Worm (Caenorhabditis elegans) whole organism, L2 larva: Measurements from ENCODE around the gene cyp-37B1.

Experiments
- C34F6.9 ChIP-seq: fragments of 150-350 bp; optimal IDR thresholded peaks from 2 replicates; lab custom pipeline; 2014; ENCODE audit warnings: missing biosample characterization, missing genetic modification characterization
- F13H6.1 ChIP-seq: sonication (generic microtip); optimal IDR thresholded peaks from 2 replicates; lab custom pipeline; 2016; ENCODE audit warnings: missing genetic modification characterization, missing compliant biosample characterization
- R02D3.7 ChIP-seq: fragments of 150-350 bp; optimal IDR thresholded peaks from 2 replicates; lab custom pipeline; 2014; ENCODE audit warnings: missing biosample characterization, missing genetic modification characterization
- Y55F3AM.14 ChIP-seq: fragments of 200-800 bp; sonication (Bioruptor generic); optimal IDR thresholded peaks from 2 replicates; lab custom pipeline; 2018; ENCODE audit warnings: mild to moderate bottlenecking, missing genetic modification characterization, missing compliant biosample characterization
- ZK546.5 ChIP-seq: sonication (generic microtip); optimal IDR thresholded peaks from 2 replicates; lab custom pipeline; 2017; ENCODE audit warnings: missing biosample characterization, missing genetic modification characterization
- alr-1 ChIP-seq: fragments of 150-350 bp; optimal IDR thresholded peaks from 2 replicates; lab custom pipeline; 2014; ENCODE audit warnings: missing biosample characterization, missing genetic modification characterization
- aly-2 ChIP-seq: fragments of 150-350 bp; optimal IDR thresholded peaks from 2 replicates; lab custom pipeline; 2014; ENCODE audit warnings: missing biosample characterization, missing genetic modification characterization
- blmp-1 ChIP-seq: sonication (generic microtip); optimal IDR thresholded peaks from 2 replicates; lab custom pipeline; 2017; ENCODE audit warnings: missing genetic modification characterization, mild to moderate bottlenecking, missing compliant biosample characterization, antibody characterized with exemption, moderate library complexity; ENCODE audit not compliant: insufficient read depth
- ceh-16 ChIP-seq: fragments of 150-350 bp; optimal IDR thresholded peaks from 2 replicates; lab custom pipeline; 2014; ENCODE audit warnings: missing biosample characterization, missing genetic modification characterization
- ceh-82 ChIP-seq: fragments of 150-350 bp; optimal IDR thresholded peaks from 2 replicates; lab custom pipeline; 2014; ENCODE audit warnings: missing biosample characterization, missing genetic modification characterization
- crh-2 ChIP-seq: sonication (generic microtip); optimal IDR thresholded peaks from 2 replicates; lab custom pipeline; 2017; ENCODE audit warnings: missing biosample characterization, missing genetic modification characterization
- dmd-4 ChIP-seq: sonication (generic microtip); optimal IDR thresholded peaks from 2 replicates; lab custom pipeline; 2017; ENCODE audit warnings: missing biosample characterization, missing genetic modification characterization
- egl-27 ChIP-seq: sonication (generic microtip); optimal IDR thresholded peaks from 3 replicates; lab custom pipeline; 2017; ENCODE audit warnings: missing biosample characterization, missing genetic modification reagents, missing genetic modification characterization
- elt-1 ChIP-seq: fragments of 150-350 bp; optimal IDR thresholded peaks from 2 replicates; lab custom pipeline; 2014; ENCODE audit warnings: missing biosample characterization, missing genetic modification characterization
- elt-3 ChIP-seq: sonication (generic microtip); optimal IDR thresholded peaks from 2 replicates; lab custom pipeline; 2017; ENCODE audit warnings: missing biosample characterization, missing genetic modification characterization
- fos-1 ChIP-seq: fragments of 150-350 bp; optimal IDR thresholded peaks from 2 replicates; lab custom pipeline; 2014; ENCODE audit warnings: missing biosample characterization, missing genetic modification characterization
- lin-11 ChIP-seq: fragments of 150-350 bp; sonication (generic microtip); optimal IDR thresholded peaks from 2 replicates; lab custom pipeline; 2014; ENCODE audit warnings: missing biosample characterization, missing genetic modification characterization, inconsistent platforms, mixed read lengths
- lin-13 ChIP-seq: fragments of 150-350 bp; optimal IDR thresholded peaks from 2 replicates; lab custom pipeline; 2014; ENCODE audit warnings: missing biosample characterization, missing genetic modification reagents, missing genetic modification characterization
- lsy-2 ChIP-seq, 2 experiments: fragments of 150-350 bp in 1 of 2; sonication (generic microtip) in 1 of 2; optimal IDR thresholded peaks; 2 replicates each; lab custom pipeline; 2014 to 2017; ENCODE audit warnings: missing biosample characterization in 2 of 2, missing genetic modification characterization in 2 of 2
- mab-5 ChIP-seq: fragments of 150-350 bp; optimal IDR thresholded peaks from 2 replicates; lab custom pipeline; 2014; ENCODE audit warnings: missing biosample characterization, missing genetic modification characterization
- nhr-11 ChIP-seq: fragments of 150-350 bp; optimal IDR thresholded peaks from 2 replicates; lab custom pipeline; 2014; ENCODE audit warnings: missing biosample characterization, missing genetic modification characterization
- nhr-12 ChIP-seq: fragments of 150-350 bp; optimal IDR thresholded peaks from 2 replicates; lab custom pipeline; 2014; ENCODE audit warnings: missing biosample characterization, missing genetic modification characterization
- nhr-129 ChIP-seq: fragments of 150-350 bp; optimal IDR thresholded peaks from 2 replicates; lab custom pipeline; 2014; ENCODE audit warnings: missing biosample characterization, missing genetic modification characterization
- nhr-21 ChIP-seq: fragments of 150-350 bp; optimal IDR thresholded peaks from 2 replicates; lab custom pipeline; 2014; ENCODE audit warnings: missing biosample characterization, missing genetic modification characterization
- nhr-237 ChIP-seq: fragments of 150-350 bp; optimal IDR thresholded peaks from 2 replicates; lab custom pipeline; 2014; ENCODE audit warnings: missing biosample characterization, missing genetic modification characterization
- nhr-25 ChIP-seq: fragments of 150-350 bp; sonication (generic microtip); optimal IDR thresholded peaks from 3 replicates; lab custom pipeline; 2014; ENCODE audit warnings: missing biosample characterization, missing genetic modification characterization
- nhr-6 ChIP-seq: fragments of 150-350 bp; optimal IDR thresholded peaks from 2 replicates; lab custom pipeline; 2014; ENCODE audit warnings: missing biosample characterization, missing genetic modification characterization
- sem-4 ChIP-seq: fragments of 150-350 bp; optimal IDR thresholded peaks from 2 replicates; lab custom pipeline; 2014; ENCODE audit warnings: missing biosample characterization, missing genetic modification reagents, missing genetic modification characterization
- skn-1 ChIP-seq: sonication (generic microtip); optimal IDR thresholded peaks from 2 replicates; lab custom pipeline; 2017; ENCODE audit warnings: missing biosample characterization, missing genetic modification characterization
- sma-3 ChIP-seq: sonication (generic microtip); optimal IDR thresholded peaks from 2 replicates; lab custom pipeline; 2016; ENCODE audit warnings: missing genetic modification reagents, missing genetic modification characterization, missing compliant biosample characterization
- snpc-4 ChIP-seq: fragments of 150-350 bp; optimal IDR thresholded peaks from 2 replicates; lab custom pipeline; 2014; ENCODE audit warnings: missing biosample characterization, missing genetic modification characterization
- unc-55 ChIP-seq: fragments of 150-350 bp; sonication (generic microtip); optimal IDR thresholded peaks from 3 replicates; lab custom pipeline; 2014; ENCODE audit warnings: missing biosample characterization, missing genetic modification reagents, missing genetic modification characterization
- unc-62 ChIP-seq: fragments of 150-350 bp; optimal IDR thresholded peaks from 2 replicates; lab custom pipeline; 2014; ENCODE audit warnings: missing biosample characterization, missing genetic modification reagents, missing genetic modification characterization
- zag-1 ChIP-seq: fragments of 150-350 bp; optimal IDR thresholded peaks from 2 replicates; lab custom pipeline; 2014; ENCODE audit warnings: missing biosample characterization, missing genetic modification characterization
- ztf-1 ChIP-seq: fragments of 200-800 bp; sonication (Bioruptor generic); conservative IDR thresholded peaks from 2 replicates; pipeline ENCODE4 v1.3.6; 2022; ENCODE audit warnings: missing genetic modification characterization, missing compliant biosample characterization
- ztf-11 ChIP-seq: sonication (generic microtip); optimal IDR thresholded peaks from 2 replicates; lab custom pipeline; 2017; ENCODE audit warnings: missing biosample characterization, missing genetic modification characterization
- ztf-4 ChIP-seq: fragments of 150-350 bp; optimal IDR thresholded peaks from 2 replicates; lab custom pipeline; 2014; ENCODE audit warnings: missing biosample characterization, missing genetic modification characterization

Gene cyp-37B1

DNA sequence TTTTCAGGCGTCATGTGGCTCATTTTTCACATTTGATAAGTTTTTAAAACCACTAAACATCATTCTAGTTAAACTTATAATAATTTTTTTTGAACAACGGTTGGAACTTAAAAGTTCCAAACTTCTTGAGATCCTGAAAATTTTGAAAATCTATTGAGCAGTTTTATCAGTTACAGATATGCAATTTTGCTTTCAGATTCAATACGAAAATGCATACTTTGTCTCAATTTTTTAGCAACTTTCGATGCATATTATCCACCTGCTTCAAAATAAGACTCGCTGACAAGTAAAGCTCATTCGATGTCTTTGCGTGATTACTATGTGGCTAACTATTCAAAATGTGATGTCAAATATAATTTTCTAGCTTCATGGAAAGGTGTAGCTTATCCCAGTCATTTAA lies 31.3 kb upstream of the cyp-37B1 start, which contains the start of gene srh-95:
Gene srh-95, plus strand, starts transcription at position 301 of the 400 bp plus-strand sequence.
- TF ChIP-seq ztf-4 (tag; lab: Kevin White, UChicago) (no peak), C34F6.9 (no peak), lin-13 (GFP tag; lab: Kevin White, UChicago) (no peak), ceh-82 (tag; lab: Kevin White, UChicago) (no peak), zag-1 (tag; lab: Kevin White, UChicago) (no peak), lin-11 (tag; lab: Kevin White, UChicago) (no peak), snpc-4 (no peak), ZK546.5 (tag; lab: Kevin White, UChicago) (no peak), nhr-25 (tag; lab: Kevin White, UChicago) (no peak), skn-1 (tag; lab: Kevin White, UChicago) (no peak), mab-5 (no peak), nhr-21 (tag; lab: Kevin White, UChicago) (no peak), nhr-12 (tag; lab: Kevin White, UChicago) (no peak), F13H6.1 (tag; lab: Kevin White, UChicago) (no peak), elt-3 (no peak), sma-3 (GFP tag; lab: Kevin White, UChicago) (no peak), nhr-6 (tag; lab: Kevin White, UChicago) (no peak), alr-1 (no peak)
- TF ChIP-seq, all 48 proteins: peak for 0

DNA sequence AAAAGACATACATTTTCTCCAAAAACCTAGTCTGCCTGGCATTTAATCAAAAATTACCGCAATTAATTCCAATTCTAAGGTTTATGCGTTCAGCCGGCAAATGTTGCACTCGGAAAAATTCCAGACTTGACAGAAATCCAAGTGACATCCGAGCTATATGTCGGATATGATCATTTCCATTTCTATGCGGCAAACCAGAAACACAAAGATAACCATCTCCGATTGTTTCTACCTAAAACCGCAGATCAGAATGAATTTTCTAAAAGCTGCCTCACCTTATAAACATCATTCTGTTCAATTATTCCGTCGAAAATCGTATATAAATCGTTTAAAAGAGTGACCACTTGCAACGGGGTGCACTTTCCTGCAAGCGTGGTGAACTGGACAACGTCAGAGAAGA lies 28.8 kb upstream of the cyp-37B1 start:
- TF ChIP-seq sem-4 (tag; lab: Kevin White, UChicago) (no peak), C34F6.9 (no peak), egl-27 (no peak), R02D3.7 (tag; lab: Kevin White, UChicago) (no peak), aly-2 (tag; lab: Kevin White, UChicago) (no peak), nhr-6 (tag; lab: Kevin White, UChicago) (no peak), lsy-2 (tag; optimal IDR thresholded peaks at IDR 0.05; lab: Kevin White, UChicago) (no peak)

DNA sequence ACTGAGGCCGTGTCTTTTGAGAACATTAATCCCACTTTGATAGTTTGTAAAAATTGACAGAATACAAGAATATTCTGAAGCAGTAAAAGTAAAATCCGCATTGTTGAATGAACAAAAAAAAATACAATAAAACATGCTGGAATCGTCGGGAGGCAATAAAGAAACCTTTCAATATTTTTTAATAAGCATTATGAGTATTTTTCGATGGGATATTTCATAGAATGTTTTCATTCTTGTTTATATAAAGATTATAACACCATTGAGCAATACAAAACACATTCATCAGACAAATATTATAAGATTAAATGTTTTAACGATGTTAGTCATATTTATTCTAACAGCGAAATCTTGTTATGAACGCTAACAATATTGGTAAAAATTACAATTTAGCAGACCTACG lies 24.2 kb upstream of the cyp-37B1 start, which contains the start of gene gcy-20:
Gene gcy-20, minus strand, starts transcription at position 101 of the 400 bp plus-strand sequence.
- TF ChIP-seq elt-3 (no peak), nhr-25 (tag; lab: Kevin White, UChicago) (no peak), crh-2 (no peak), zag-1 (tag; lab: Kevin White, UChicago) (no peak), Y55F3AM.14 (GFP tag; lab: Kevin White, UChicago) (no peak), mab-5 (no peak), blmp-1 (no peak), nhr-129 (tag; lab: Kevin White, UChicago) (no peak)

DNA sequence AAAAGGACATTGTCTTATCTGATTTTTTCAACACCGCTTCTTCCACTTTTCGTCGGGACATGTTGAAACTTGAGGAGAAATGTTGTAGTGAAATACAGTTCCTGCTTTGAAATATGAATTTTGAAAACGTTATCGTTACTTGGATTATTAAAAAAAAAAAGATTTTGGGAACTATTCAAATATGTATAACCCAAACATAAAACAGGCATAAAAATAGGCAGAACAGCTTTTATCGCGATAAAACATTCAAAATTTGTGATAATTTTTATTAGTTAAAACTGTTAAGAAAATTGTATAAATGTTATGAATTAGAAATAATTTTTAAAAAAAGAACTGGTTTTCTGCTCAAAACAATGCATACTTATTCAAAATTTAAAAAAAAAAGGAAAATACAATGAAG lies 21.5 kb upstream of the cyp-37B1 start, which contains the start of gene bgnt-1.3:
Gene bgnt-1.3, minus strand, starts transcription at position 101 of the 400 bp plus-strand sequence.
- no peak for TF ChIP-seq elt-3
- TF ChIP-seq lsy-2 (tag; optimal IDR thresholded peaks at IDR 0.05; lab: Kevin White, UChicago): no peak
- no peak for TF ChIP-seq ztf-11
- no peak for TF ChIP-seq ceh-16 (tag; lab: Kevin White, UChicago)
- TF ChIP-seq dmd-4: no peak
- TF ChIP-seq nhr-21 (tag; lab: Kevin White, UChicago): no peak
- no peak for TF ChIP-seq sma-3 (GFP tag; lab: Kevin White, UChicago)
- no peak for TF ChIP-seq skn-1 (tag; lab: Kevin White, UChicago)
- no peak for TF ChIP-seq R02D3.7 (tag; lab: Kevin White, UChicago)
- TF ChIP-seq nhr-25 (tag; lab: Kevin White, UChicago): no peak
- TF ChIP-seq alr-1: no peak
- no peak for TF ChIP-seq egl-27
- no peak for TF ChIP-seq nhr-237 (tag; lab: Kevin White, UChicago)
- TF ChIP-seq lin-13 (GFP tag; lab: Kevin White, UChicago): no peak
- TF ChIP-seq lin-11 (tag; lab: Kevin White, UChicago): no peak

DNA sequence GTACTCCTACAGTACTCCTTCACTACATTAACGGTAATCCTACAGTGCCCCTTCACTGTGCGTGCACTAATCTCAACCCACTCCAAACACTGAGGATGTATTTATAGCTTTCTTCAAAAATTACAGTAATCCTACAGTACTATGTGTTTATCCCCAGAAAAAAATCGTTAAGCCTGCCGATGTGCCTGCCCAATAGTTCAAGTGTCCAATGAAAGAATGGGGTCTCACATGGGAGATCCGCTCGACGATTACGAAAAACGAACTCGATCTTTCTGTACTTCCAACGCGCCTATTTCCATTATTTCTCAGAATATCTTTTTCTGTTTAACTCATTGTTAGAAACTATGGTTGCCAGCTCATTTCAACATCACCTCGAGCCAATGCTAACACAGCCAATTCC lies 19.8 kb upstream of the cyp-37B1 start, which contains the start of gene nhr-218:
Gene nhr-218, plus strand, starts transcription at position 301 of the 400 bp plus-strand sequence.
- TF ChIP-seq alr-1 (no peak), unc-55 (GFP tag; lab: Kevin White, UChicago) (no peak), lsy-2 (tag; optimal IDR thresholded peaks at IDR 0.05; lab: Kevin White, UChicago) (no peak), egl-27 (no peak), elt-1 (no peak), sem-4 (tag; lab: Kevin White, UChicago) (no peak), snpc-4 (no peak), unc-62 (GFP tag; lab: Kevin White, UChicago) (no peak), nhr-11 (tag; lab: Kevin White, UChicago) (no peak), ztf-1 (GFP tag; lab: Robert Waterston, UW) (no peak), F13H6.1 (tag; lab: Kevin White, UChicago) (no peak), ztf-11 (no peak), lin-11 (tag; lab: Kevin White, UChicago) (no peak), nhr-237 (tag; lab: Kevin White, UChicago) (no peak), aly-2 (tag; lab: Kevin White, UChicago) (no peak), fos-1 (tag; lab: Kevin White, UChicago) (no peak), nhr-12 (tag; lab: Kevin White, UChicago) (no peak), nhr-129 (tag; lab: Kevin White, UChicago) (no peak)
